Worm (Caenorhabditis elegans) whole organism, L1 larva: ENCODE measurements around the gene F01F1.14.

Source experiments
- F16B12.6 ChIP-seq: fragments of 150-350 bp; optimal IDR thresholded peaks from 2 replicates; lab custom pipeline; 2014; ENCODE audit warnings: missing biosample characterization, missing genetic modification characterization
- aly-2 ChIP-seq: fragments of 150-350 bp; optimal IDR thresholded peaks from 2 replicates; lab custom pipeline; 2014; ENCODE audit warnings: missing biosample characterization, missing genetic modification characterization
- ama-1 ChIP-seq: fragments of 150-350 bp; optimal IDR thresholded peaks from 2 replicates; lab custom pipeline; 2014
- blmp-1 ChIP-seq: fragments of 150-350 bp; optimal IDR thresholded peaks from 2 replicates; lab custom pipeline; 2014; ENCODE audit warnings: missing biosample characterization, missing genetic modification characterization
- ceh-88 ChIP-seq: fragments of 200-800 bp; sonication (Bioruptor generic); IDR thresholded peaks from 2 replicates; pipeline ENCODE4 v1.3.6; 2022; ENCODE audit warnings: missing genetic modification characterization, missing compliant biosample characterization
- ces-1 ChIP-seq: fragments of 150-350 bp; optimal IDR thresholded peaks from 2 replicates; lab custom pipeline; 2014; ENCODE audit warnings: missing biosample characterization, missing genetic modification reagents, missing genetic modification characterization
- dpl-1 ChIP-seq, 3 experiments: fragments of 150-350 bp in 2 of 3; sonication (generic microtip) in 1 of 3; optimal IDR thresholded peaks; 2 replicates each; lab custom pipeline; 2014 to 2017; ENCODE audit warnings: missing biosample characterization in 3 of 3, missing genetic modification characterization in 3 of 3, missing genetic modification reagents in 3 of 3
- efl-1 ChIP-seq, 4 experiments: fragments of 150-350 bp; optimal IDR thresholded peaks in 3 of 4; peaks in 1 of 4; 1 replicate in 1 of 4; 2 replicates in 3 of 4; lab custom pipeline; 2014; ENCODE audit warnings: missing biosample characterization in 2 of 4, missing genetic modification characterization in 2 of 4, missing genetic modification reagents in 2 of 4
- efl-3 ChIP-seq: fragments of 200-800 bp; sonication (Bioruptor generic); optimal IDR thresholded peaks from 2 replicates; lab custom pipeline; 2018; ENCODE audit warnings: mild to moderate bottlenecking, missing genetic modification characterization, missing compliant biosample characterization
- egl-13 ChIP-seq: sonication (generic microtip); optimal IDR thresholded peaks from 2 replicates; lab custom pipeline; 2016; ENCODE audit warnings: missing genotype, missing genetic modification reagents, missing genetic modification characterization, missing compliant biosample characterization
- egl-27 ChIP-seq, 2 experiments: fragments of 150-350 bp in 1 of 2; sonication (generic microtip); optimal IDR thresholded peaks; 3 replicates each; lab custom pipeline; 2017 to 2018; ENCODE audit warnings: missing biosample characterization in 2 of 2, missing genetic modification characterization in 2 of 2, missing genetic modification reagents in 2 of 2
- elt-2 ChIP-seq: sonication (generic microtip); optimal IDR thresholded peaks from 2 replicates; lab custom pipeline; 2016; ENCODE audit warnings: missing genetic modification characterization, mild to moderate bottlenecking, inconsistent platforms, missing compliant biosample characterization, missing genetic modification reagents
- elt-3 ChIP-seq, 6 experiments: fragments of 150-350 bp in 1 of 6; sonication (generic microtip); optimal IDR thresholded peaks; 2 replicates each; lab custom pipeline; 2017 to 2018; ENCODE audit warnings: missing biosample characterization in 6 of 6, missing genetic modification characterization in 6 of 6, inconsistent platforms in 1 of 6
- fkh-10 ChIP-seq: sonication (generic microtip); optimal IDR thresholded peaks from 2 replicates; lab custom pipeline; 2017; ENCODE audit warnings: missing biosample characterization, missing genetic modification reagents, missing genetic modification characterization
- fos-1 ChIP-seq: fragments of 150-350 bp; optimal IDR thresholded peaks from 2 replicates; lab custom pipeline; 2014; ENCODE audit warnings: missing biosample characterization, missing genetic modification characterization
- grh-1 ChIP-seq: fragments of 200-800 bp; sonication (Bioruptor generic); IDR thresholded peaks from 2 replicates; pipeline ENCODE4 v1.3.6; 2022; ENCODE audit warnings: missing genetic modification reagents, missing genetic modification characterization, missing compliant biosample characterization
- hlh-17 ChIP-seq: fragments of 200-800 bp; sonication (Bioruptor generic); optimal IDR thresholded peaks from 2 replicates; lab custom pipeline; 2018; ENCODE audit warnings: missing genetic modification characterization, mild to moderate bottlenecking, missing compliant biosample characterization, moderate library complexity, borderline replicate concordance
- hlh-4 ChIP-seq: sonication (generic microtip); optimal IDR thresholded peaks from 2 replicates; lab custom pipeline; 2016; ENCODE audit warnings: mild to moderate bottlenecking, missing genetic modification characterization, missing compliant biosample characterization
- isw-1 ChIP-seq: fragments of 200-800 bp; sonication (Bioruptor generic); IDR thresholded peaks from 2 replicates; pipeline ENCODE4 v1.3.6; 2022; ENCODE audit warnings: missing genetic modification characterization, missing compliant biosample characterization
- lin-14 ChIP-seq: fragments of 200-800 bp; sonication (Bioruptor generic); optimal IDR thresholded peaks from 2 replicates; lab custom pipeline; 2018; ENCODE audit warnings: mild to moderate bottlenecking, missing genetic modification characterization, moderate library complexity, missing compliant biosample characterization
- lin-15B ChIP-seq: fragments of 150-350 bp; sonication (generic microtip); optimal IDR thresholded peaks from 3 replicates; lab custom pipeline; 2014; ENCODE audit warnings: missing biosample characterization, missing genetic modification characterization
- lir-3 ChIP-seq: sonication (generic microtip); optimal IDR thresholded peaks from 2 replicates; lab custom pipeline; 2016; ENCODE audit warnings: mild to moderate bottlenecking, missing genetic modification characterization, moderate library complexity, missing compliant biosample characterization; ENCODE audit not compliant: poor library complexity
- lsy-2 ChIP-seq, 2 experiments: fragments of 150-350 bp; optimal IDR thresholded peaks; 2 replicates each; lab custom pipeline; 2014; ENCODE audit warnings: missing biosample characterization in 2 of 2, missing genetic modification characterization in 2 of 2
- mdl-1 ChIP-seq, 2 experiments: fragments of 150-350 bp; optimal IDR thresholded peaks; 2 replicates each; lab custom pipeline; 2014 to 2017; ENCODE audit warnings: missing biosample characterization in 2 of 2, missing genetic modification characterization in 2 of 2, inconsistent platforms in 1 of 2
- mep-1 ChIP-seq: fragments of 150-350 bp; optimal IDR thresholded peaks from 2 replicates; lab custom pipeline; 2014; ENCODE audit warnings: missing biosample characterization, missing genetic modification characterization
- nhr-19 ChIP-seq: fragments of 200-800 bp; sonication (Bioruptor generic); conservative IDR thresholded peaks from 2 replicates; pipeline ENCODE4 v1.3.6; 2022; ENCODE audit warnings: missing genetic modification characterization, missing compliant biosample characterization
- nhr-20 ChIP-seq: sonication (generic microtip); optimal IDR thresholded peaks from 2 replicates; lab custom pipeline; 2016; ENCODE audit warnings: mild to moderate bottlenecking, missing genetic modification characterization, missing compliant biosample characterization
- nhr-237 ChIP-seq: fragments of 150-350 bp; optimal IDR thresholded peaks from 2 replicates; lab custom pipeline; 2014; ENCODE audit warnings: missing biosample characterization, missing genetic modification characterization
- nhr-47 ChIP-seq: sonication (generic microtip); optimal IDR thresholded peaks from 2 replicates; lab custom pipeline; 2016; ENCODE audit warnings: mild to moderate bottlenecking, missing genetic modification characterization, moderate library complexity, missing compliant biosample characterization
- nhr-71 ChIP-seq: sonication (generic microtip); optimal IDR thresholded peaks from 2 replicates; lab custom pipeline; 2016; ENCODE audit warnings: mild to moderate bottlenecking, missing genetic modification characterization, moderate library complexity, missing compliant biosample characterization
- nhr-77 ChIP-seq: fragments of 150-350 bp; optimal IDR thresholded peaks from 2 replicates; lab custom pipeline; 2014; ENCODE audit warnings: missing biosample characterization, missing genetic modification characterization
- nhr-84 ChIP-seq: sonication (generic microtip); optimal IDR thresholded peaks from 2 replicates; lab custom pipeline; 2017; ENCODE audit warnings: missing biosample characterization, missing genetic modification characterization
- nhr-85 ChIP-seq: sonication (generic microtip); peaks from one replicate; lab custom pipeline; 2016; ENCODE audit warnings: missing genetic modification characterization, inconsistent platforms, missing compliant biosample characterization
- nhr-90 ChIP-seq: sonication (generic microtip); optimal IDR thresholded peaks from 2 replicates; lab custom pipeline; 2016; ENCODE audit warnings: mild to moderate bottlenecking, missing genetic modification characterization, missing compliant biosample characterization; ENCODE audit not compliant: poor library complexity
- pqm-1 ChIP-seq: sonication (generic microtip); optimal IDR thresholded peaks from 3 replicates; lab custom pipeline; 2017; ENCODE audit warnings: missing biosample characterization, missing genetic modification characterization
- snpc-4 ChIP-seq: fragments of 150-350 bp; optimal IDR thresholded peaks from 2 replicates; lab custom pipeline; 2014; ENCODE audit warnings: missing biosample characterization, missing genetic modification characterization
- snu-23 ChIP-seq: sonication (generic microtip); optimal IDR thresholded peaks from 2 replicates; lab custom pipeline; 2016; ENCODE audit warnings: missing genetic modification characterization, missing compliant biosample characterization
- sox-4 ChIP-seq: sonication (generic microtip); optimal IDR thresholded peaks from 2 replicates; lab custom pipeline; 2016; ENCODE audit warnings: missing genetic modification characterization, missing compliant biosample characterization
- sptf-1 ChIP-seq: fragments of 150-350 bp; optimal IDR thresholded peaks from 2 replicates; lab custom pipeline; 2014; ENCODE audit warnings: missing biosample characterization, missing genetic modification characterization
- unc-130 ChIP-seq: fragments of 150-350 bp; optimal IDR thresholded peaks from 2 replicates; lab custom pipeline; 2017; ENCODE audit warnings: missing biosample characterization, missing genetic modification characterization, inconsistent platforms
- unc-62 ChIP-seq: fragments of 150-350 bp; optimal IDR thresholded peaks from 2 replicates; lab custom pipeline; 2014; ENCODE audit warnings: missing biosample characterization, missing genetic modification reagents, missing genetic modification characterization
- unc-86 ChIP-seq: sonication (generic microtip); optimal IDR thresholded peaks from 2 replicates; lab custom pipeline; 2016; ENCODE audit warnings: missing genetic modification characterization, missing compliant biosample characterization
- unc-98 ChIP-seq: fragments of 200-800 bp; sonication (Bioruptor generic); IDR thresholded peaks from 2 replicates; pipeline ENCODE4 v1.3.6; 2022; ENCODE audit warnings: missing genetic modification characterization, missing compliant biosample characterization
- zag-1 ChIP-seq: fragments of 150-350 bp; optimal IDR thresholded peaks from 2 replicates; lab custom pipeline; 2014; ENCODE audit warnings: missing biosample characterization, missing genetic modification characterization
- zip-4 ChIP-seq: fragments of 200-800 bp; sonication (Bioruptor generic); optimal IDR thresholded peaks from 2 replicates; lab custom pipeline; 2018; ENCODE audit warnings: mild to moderate bottlenecking, missing genetic modification characterization, moderate library complexity, missing compliant biosample characterization
- ztf-11 ChIP-seq, 2 experiments: sonication (generic microtip); optimal IDR thresholded peaks; 2 replicates each; lab custom pipeline; 2016 to 2017; ENCODE audit warnings: missing genetic modification characterization in 2 of 2, missing biosample characterization in 1 of 2, missing compliant biosample characterization in 1 of 2
- ztf-4 ChIP-seq: fragments of 150-350 bp; optimal IDR thresholded peaks from 2 replicates; lab custom pipeline; 2014; ENCODE audit warnings: missing biosample characterization, missing genetic modification characterization

The F01F1.14 gene

ce11 chrIII:5878215-5878614 is 4.5 kb downstream of the F01F1.14 start, which contains the start of the genes mig-21 and F01F1.2:
TSS of gene mig-21 (minus strand) at chrIII:5878380.
TSS of gene F01F1.2 (plus strand) at chrIII:5878554.
- TF ChIP-seq blmp-1 (tag; lab: Kevin White, UChicago) (peak; percentile 96), efl-3 (GFP tag; lab: Kevin White, UChicago) (no peak), efl-1 (optimal IDR thresholded peaks at IDR 0.05; lab: Kevin White, UChicago) (no peak), efl-1 (GFP tag; optimal IDR thresholded peaks at IDR 0.05 in 1 of 2; lab: Kevin White, UChicago) (peak in 1 of 2 experiments; percentile 82), dpl-1 (GFP tag; optimal IDR thresholded peaks at IDR 0.05; lab: Kevin White, UChicago) (peak in 1 of 3 experiments; percentile 16), lsy-2 (tag; optimal IDR thresholded peaks at IDR 0.05; lab: Kevin White, UChicago) (peak in 1 of 2 experiments; percentile 87)

ce11 chrIII:5876867-5877641 is 5.7 kb downstream of the F01F1.14 start:
- TF ChIP-seq fkh-10 (GFP tag; lab: Kevin White, UChicago): no peak
- peak; percentile 73 for TF ChIP-seq nhr-71 (tag; lab: Kevin White, UChicago)
- no peak for TF ChIP-seq unc-98 (GFP tag; lab: Robert Waterston, UW)
- peak; percentile 21 for TF ChIP-seq mep-1 (tag; lab: Kevin White, UChicago)
- peak; percentile 26; the same call in 1 of the 2 replicates for TF ChIP-seq grh-1 (GFP tag; lab: Robert Waterston, UW)
- no peak for TF ChIP-seq nhr-84 (tag; lab: Kevin White, UChicago)
- no peak for TF ChIP-seq ceh-88 (GFP tag; lab: Robert Waterston, UW)
- no peak for TF ChIP-seq unc-62 (GFP tag; lab: Kevin White, UChicago)
- TF ChIP-seq F16B12.6 (tag; lab: Kevin White, UChicago): no peak
- no peak for TF ChIP-seq nhr-47 (tag; lab: Kevin White, UChicago)
- TF ChIP-seq nhr-77 (tag; lab: Kevin White, UChicago): no peak
- TF ChIP-seq elt-3 (tag; optimal IDR thresholded peaks at IDR 0.05; lab: Kevin White, UChicago): peak in 4 of 6 experiments; percentile 10 to 61 (median 28)
- peak; percentile 90 for TF ChIP-seq blmp-1 (tag; lab: Kevin White, UChicago)
- no peak for TF ChIP-seq zag-1
- no peak for TF ChIP-seq aly-2
- no peak for TF ChIP-seq lin-15B (tag; lab: Kevin White, UChicago)
- peak; percentile 31 for TF ChIP-seq lin-14 (GFP tag; lab: Kevin White, UChicago)
- peak; percentile 27 for TF ChIP-seq nhr-19 (GFP tag; lab: Robert Waterston, UW)
- no peak for TF ChIP-seq nhr-237 (tag; lab: Kevin White, UChicago)
- no peak for TF ChIP-seq fos-1 (tag; lab: Kevin White, UChicago)
- TF ChIP-seq dpl-1 (GFP tag; optimal IDR thresholded peaks at IDR 0.05; lab: Kevin White, UChicago): no peak
- TF ChIP-seq ztf-11 (tag; optimal IDR thresholded peaks at IDR 0.05; lab: Kevin White, UChicago): no peak
- no peak for TF ChIP-seq lir-3 (tag; lab: Kevin White, UChicago)
- no peak for TF ChIP-seq sox-4
- TF ChIP-seq snu-23: peak; percentile 65
- no peak for TF ChIP-seq ztf-4 (tag; lab: Kevin White, UChicago)
- no peak for TF ChIP-seq ama-1 (lab: Kevin White, UChicago)
- TF ChIP-seq nhr-85 (tag; lab: Kevin White, UChicago): peak; percentile 38
- TF ChIP-seq unc-130 (tag; lab: Kevin White, UChicago): no peak
- TF ChIP-seq egl-13 (tag; lab: Kevin White, UChicago): no peak
- no peak for TF ChIP-seq isw-1 (GFP tag; lab: Robert Waterston, UW)
- TF ChIP-seq nhr-90 (tag; lab: Kevin White, UChicago): peak; percentile 58
- peak; percentile 38 for TF ChIP-seq elt-2 (tag; lab: Kevin White, UChicago)
- peak; percentile 63 for TF ChIP-seq nhr-20 (tag; lab: Kevin White, UChicago)
- TF ChIP-seq lsy-2 (tag; optimal IDR thresholded peaks at IDR 0.05; lab: Kevin White, UChicago): no peak
- TF ChIP-seq sptf-1: no peak
- no peak for TF ChIP-seq ces-1 (GFP tag; lab: Kevin White, UChicago)
- TF ChIP-seq unc-86 (tag; lab: Kevin White, UChicago): no peak
- no peak for TF ChIP-seq snpc-4
- no peak for TF ChIP-seq hlh-4 (tag; lab: Kevin White, UChicago)
- TF ChIP-seq egl-27 (tag; optimal IDR thresholded peaks at IDR 0.05; lab: Kevin White, UChicago): no peak
- no peak for TF ChIP-seq hlh-17 (GFP tag; lab: Kevin White, UChicago)
- TF ChIP-seq mdl-1 (tag; optimal IDR thresholded peaks at IDR 0.05; lab: Kevin White, UChicago): peak in 1 of 2 experiments; percentile 0
- TF ChIP-seq efl-1 (optimal IDR thresholded peaks at IDR 0.05; lab: Kevin White, UChicago): no peak
- TF ChIP-seq efl-1 (GFP tag; optimal IDR thresholded peaks at IDR 0.05 in 1 of 2; lab: Kevin White, UChicago): peak in 1 of 2 experiments; percentile 78
- TF ChIP-seq zip-4 (GFP tag; lab: Kevin White, UChicago): no peak
- no peak for TF ChIP-seq pqm-1
